Fruit fly (Drosophila melanogaster) S2 (cell line): ENCODE measurements around the gene CG10898.

Experiments used
- CG8478 ChIP-seq: fragments of >200 bp; optimal IDR thresholded peaks from 2 replicates; lab custom pipeline; 2018
- CTCF ChIP-seq, 2 experiments: fragments of >200 bp; optimal IDR thresholded peaks; 2 replicates each; lab custom pipeline; 2018

DNA sequence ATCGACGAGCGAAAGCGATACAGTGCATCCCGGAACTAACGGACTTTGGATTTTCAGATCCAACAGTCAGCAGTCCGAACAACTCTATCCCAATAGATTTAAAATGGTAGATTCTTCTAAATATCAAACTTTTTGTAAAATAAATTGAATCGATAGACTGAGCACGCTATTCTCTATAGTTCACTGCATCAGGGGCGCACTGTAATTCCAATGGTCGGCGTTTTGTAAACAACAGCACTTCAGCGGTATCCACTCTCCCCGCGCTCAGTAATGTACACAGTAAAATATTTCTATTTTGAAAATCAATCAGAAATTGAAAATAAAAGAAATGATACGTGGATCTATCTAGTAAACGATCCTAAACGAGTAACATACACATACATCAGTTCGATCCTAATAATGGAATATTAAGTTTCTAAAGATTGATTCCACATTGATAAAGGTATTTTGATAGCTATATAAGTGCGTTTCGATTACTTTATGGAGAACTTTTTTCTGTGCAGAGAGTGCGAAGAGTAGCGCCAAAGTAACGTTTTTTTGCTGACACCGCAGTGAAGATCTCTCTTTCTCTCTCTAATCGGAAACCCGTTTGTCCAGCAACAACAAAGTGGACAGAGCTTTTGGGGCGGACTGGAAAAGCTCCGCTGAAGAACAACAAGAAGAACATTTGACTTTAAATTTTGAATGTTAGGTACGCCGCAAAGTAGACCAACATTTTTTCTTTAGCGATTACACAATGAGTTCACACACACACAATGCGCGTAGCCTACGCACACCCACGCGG, 4.9 kb downstream of the CG10898 start:
- no peak for TF ChIP-seq CG8478 (lab: Kevin White, UChicago)
- no peak for TF ChIP-seq CTCF (optimal IDR thresholded peaks at IDR 0.05; lab: Kevin White, UChicago)
